Worm (Caenorhabditis elegans): ENCODE data around the gene T19D7.6.

- TF ChIP-seq ets-7 (tag; optimal IDR thresholded peaks at IDR 0.05) (no peak), flt-1 (GFP tag; IDR thresholded peaks at IDR 0.05) (no peak), ceh-13 (GFP tag; optimal IDR thresholded peaks at IDR 0.05) (no peak), hnd-1 (tag; optimal IDR thresholded peaks at IDR 0.05) (no peak), tra-4 (tag; optimal IDR thresholded peaks at IDR 0.05) (no peak), F13C5.2 (tag; optimal IDR thresholded peaks at IDR 0.05) (no peak), aly-1 (tag; optimal IDR thresholded peaks at IDR 0.05) (no peak), sea-1 (GFP tag; conservative IDR thresholded peaks at IDR 0.05) (no peak)
Observed at ce11 chrX:670603-671002, at the start of gene T19D7.6.

All from whole organism, early embryonic.